Fruit fly (Drosophila melanogaster): Measurements from ENCODE around the gene Dph4.

Gene Dph4

dm6 chr3R:5648569-5649476 is 24.9 kb upstream of the Dph4 start, which contains the start of the genes MTA1-like and Sec23 (continued):
- no peak for TF ChIP-seq Hr38 (GFP tag; optimal IDR thresholded peaks at IDR 0.05)
- TF ChIP-seq Ets96B (tag; optimal IDR thresholded peaks at IDR 0.05): peak; percentile 44
- TF ChIP-seq Eip93F (GFP tag; optimal IDR thresholded peaks at IDR 0.05): no peak
- peak; percentile 51 for TF ChIP-seq cyc (GFP tag; optimal IDR thresholded peaks at IDR 0.05)
- peak; percentile 65 for TF ChIP-seq CG31627 (GFP tag; optimal IDR thresholded peaks at IDR 0.05)
- no peak for TF ChIP-seq CG16779 (tag; optimal IDR thresholded peaks at IDR 0.05)
- TF ChIP-seq acj6 (GFP tag; optimal IDR thresholded peaks at IDR 0.05): peak; percentile 80
- TF ChIP-seq dsx (GFP tag; optimal IDR thresholded peaks at IDR 0.05; ENCODE audit: poor library complexity, severe bottlenecking): peak; percentile 48

DNA sequence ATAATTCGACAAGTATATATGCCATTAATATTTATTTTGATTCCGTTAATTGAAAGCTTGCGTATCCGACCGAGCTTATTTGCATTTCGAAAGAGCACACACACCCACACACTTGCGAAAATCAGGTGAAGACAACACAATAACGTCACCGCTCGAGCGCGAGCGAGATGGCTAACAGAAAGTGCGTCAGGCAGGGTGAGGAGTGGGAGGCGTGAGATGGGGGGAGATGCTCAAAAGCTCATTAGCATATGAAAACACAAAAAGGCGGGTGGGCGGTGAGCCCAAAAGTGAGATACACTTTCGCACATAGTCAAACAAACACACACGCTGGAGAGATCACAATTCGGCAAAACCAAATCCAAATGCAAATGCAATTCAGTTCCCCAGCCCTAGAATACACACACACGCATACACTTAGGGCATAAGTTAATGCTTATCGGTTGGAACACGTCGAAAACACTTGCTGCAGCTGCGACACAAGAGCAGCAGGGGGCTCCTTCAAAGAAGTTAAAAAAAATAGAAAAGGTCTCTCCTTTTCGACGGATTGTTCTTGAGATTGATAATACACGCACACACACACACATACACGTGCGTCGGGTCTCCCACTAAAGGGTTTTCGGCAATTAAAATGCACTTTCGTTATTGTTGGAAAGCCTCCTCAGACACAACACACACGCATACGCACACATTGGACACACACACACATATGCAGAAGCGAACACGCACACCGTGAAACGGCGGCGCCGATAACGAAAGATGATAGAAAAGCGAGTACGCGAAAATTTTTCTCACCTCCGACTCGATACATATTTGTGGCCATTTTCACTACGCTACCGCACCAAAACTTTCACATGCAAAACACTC is 24.0 kb upstream of the Dph4 start:
- TF ChIP-seq CG9139 (GFP tag; optimal IDR thresholded peaks at IDR 0.05): no peak
- peak; percentile 83 for TF ChIP-seq Eip78C (GFP tag)
- no peak for TF ChIP-seq CG11902 (GFP tag; optimal IDR thresholded peaks at IDR 0.05)
- TF ChIP-seq Hr4 (GFP tag; optimal IDR thresholded peaks at IDR 0.05): no peak
- TF ChIP-seq topi (GFP tag; optimal IDR thresholded peaks at IDR 0.05): no peak
- TF ChIP-seq CG1621 (tag; optimal IDR thresholded peaks at IDR 0.05): no peak
- no peak for TF ChIP-seq Eip75B (GFP tag; optimal IDR thresholded peaks at IDR 0.05)
- TF ChIP-seq fd59A (GFP tag; optimal IDR thresholded peaks at IDR 0.05): no peak
- TF ChIP-seq CG15336 (GFP tag; IDR thresholded peaks at IDR 0.05): peak; percentile 10; the same call in 1 of the 2 replicates
- no peak for TF ChIP-seq eg (GFP tag; IDR thresholded peaks at IDR 0.05)
- TF ChIP-seq ss (GFP tag; optimal IDR thresholded peaks at IDR 0.05): no peak
- TF ChIP-seq achi (GFP tag; optimal IDR thresholded peaks at IDR 0.05): no peak
- TF ChIP-seq Eip93F (GFP tag; optimal IDR thresholded peaks at IDR 0.05): peak; percentile 60
- no peak for TF ChIP-seq Ets96B (tag; optimal IDR thresholded peaks at IDR 0.05)
- no peak for TF ChIP-seq spab (GFP tag; optimal IDR thresholded peaks at IDR 0.05)
- TF ChIP-seq acj6 (GFP tag; optimal IDR thresholded peaks at IDR 0.05): no peak
- TF ChIP-seq net (GFP tag; optimal IDR thresholded peaks at IDR 0.05): no peak
- no peak for TF ChIP-seq CG11294 (GFP tag; IDR thresholded peaks at IDR 0.05)
- no peak for TF ChIP-seq CG3919 (GFP tag; optimal IDR thresholded peaks at IDR 0.05)
- TF ChIP-seq dac (GFP tag; optimal IDR thresholded peaks at IDR 0.05): no peak
- TF ChIP-seq CG6854 (GFP tag; optimal IDR thresholded peaks at IDR 0.05): no peak
- no peak for TF ChIP-seq OdsH (GFP tag; optimal IDR thresholded peaks at IDR 0.05)
- TF ChIP-seq svp (GFP tag): peak; percentile 88
- peak; percentile 41 for TF ChIP-seq fkh (GFP tag; optimal IDR thresholded peaks at IDR 0.05)
- no peak for TF ChIP-seq CG8119 (GFP tag; IDR thresholded peaks at IDR 0.05)
- no peak for TF ChIP-seq lz (GFP tag; optimal IDR thresholded peaks at IDR 0.05)
- TF ChIP-seq Sox14 (GFP tag; optimal IDR thresholded peaks at IDR 0.05): peak; percentile 18
- TF ChIP-seq Lpt (GFP tag; optimal IDR thresholded peaks at IDR 0.05): no peak
- TF ChIP-seq esn (GFP tag; optimal IDR thresholded peaks at IDR 0.05): peak; percentile 28
- no peak for TF ChIP-seq salr (GFP tag; optimal IDR thresholded peaks at IDR 0.05)
- no peak for TF ChIP-seq Ets21C (GFP tag; optimal IDR thresholded peaks at IDR 0.05)
- TF ChIP-seq CG7368 (GFP tag; optimal IDR thresholded peaks at IDR 0.05): no peak
- TF ChIP-seq Hr39 (GFP tag; optimal IDR thresholded peaks at IDR 0.05): no peak
- no peak for TF ChIP-seq dsx (GFP tag; optimal IDR thresholded peaks at IDR 0.05; ENCODE audit: poor library complexity, severe bottlenecking)
- peak; percentile 24 for TF ChIP-seq CG31627 (GFP tag; optimal IDR thresholded peaks at IDR 0.05)
- no peak for TF ChIP-seq Sox15 (GFP tag; optimal IDR thresholded peaks at IDR 0.05)
- no peak for TF ChIP-seq pdm3 (GFP tag; optimal IDR thresholded peaks at IDR 0.05)
- TF ChIP-seq Smox (GFP tag; optimal IDR thresholded peaks at IDR 0.05): no peak
- no peak for TF ChIP-seq fd85E (GFP tag; optimal IDR thresholded peaks at IDR 0.05)
- TF ChIP-seq CG6792 (GFP tag; optimal IDR thresholded peaks at IDR 0.05): peak; percentile 5
- TF ChIP-seq CG32006 (GFP tag; optimal IDR thresholded peaks at IDR 0.05): no peak
- no peak for TF ChIP-seq Hr38 (GFP tag; optimal IDR thresholded peaks at IDR 0.05)
- no peak for TF ChIP-seq Sox102F (GFP tag; optimal IDR thresholded peaks at IDR 0.05)
- TF ChIP-seq CG10631 (GFP tag; optimal IDR thresholded peaks at IDR 0.05): no peak

Data from whole organism, prepupa.